Fruit fly (Drosophila melanogaster) whole organism, pupa: Measurements from ENCODE around the gene homer.

ENCODE experiments used
- CG10348 ChIP-seq: fragments of 200-800 bp; sonication (Bioruptor generic); IDR thresholded peaks from 2 replicates; pipeline ENCODE4 v1.3.6; 2022; ENCODE audit warnings: missing biosample characterization, missing genetic modification characterization
- CG12605 ChIP-seq: fragments of 200-800 bp; sonication (Bioruptor generic); IDR thresholded peaks from 2 replicates; pipeline ENCODE4 v1.3.6; 2022; ENCODE audit warnings: missing biosample characterization, missing genetic modification characterization
- CG13204 ChIP-seq: fragments of 200-800 bp; sonication (Bioruptor generic); optimal IDR thresholded peaks from 2 replicates; lab custom pipeline; 2018; ENCODE audit warnings: missing biosample characterization, mild to moderate bottlenecking, missing genetic modification characterization, moderate library complexity
- CG14655 ChIP-seq: fragments of 200-800 bp; sonication (Bioruptor generic); optimal IDR thresholded peaks from 3 replicates; lab custom pipeline; 2017; ENCODE audit warnings: mild to moderate bottlenecking, missing biosample characterization, missing genetic modification reagents, missing genetic modification characterization
- CG15710 ChIP-seq: fragments of 200-800 bp; sonication (Bioruptor generic); optimal IDR thresholded peaks from 2 replicates; lab custom pipeline; 2018; ENCODE audit warnings: missing biosample characterization, mild to moderate bottlenecking, missing genetic modification characterization, moderate library complexity
- CG17806 ChIP-seq: fragments of 200-800 bp; sonication (Bioruptor generic); optimal IDR thresholded peaks from 2 replicates; lab custom pipeline; 2018; ENCODE audit warnings: missing biosample characterization, mild to moderate bottlenecking, missing genetic modification characterization, moderate library complexity
- CG4496 ChIP-seq: fragments of 200-800 bp; sonication (Bioruptor generic); IDR thresholded peaks from 3 replicates; pipeline ENCODE4 v1.3.6; 2022; ENCODE audit warnings: missing biosample characterization, missing genetic modification characterization
- CG8159 ChIP-seq: fragments of 200-800 bp; sonication (Bioruptor generic); optimal IDR thresholded peaks from 3 replicates; lab custom pipeline; 2018; ENCODE audit warnings: missing biosample characterization, mild to moderate bottlenecking, missing genetic modification characterization, moderate library complexity
- CG8301 ChIP-seq: fragments of 200-800 bp; sonication (Bioruptor generic); optimal IDR thresholded peaks from 2 replicates; lab custom pipeline; 2018; ENCODE audit warnings: missing biosample characterization, mild to moderate bottlenecking, missing genetic modification characterization
- EcR ChIP-seq: fragments of 200-800 bp; sonication (Bioruptor generic); optimal IDR thresholded peaks from 3 replicates; lab custom pipeline; 2019; ENCODE audit warnings: missing biosample characterization, missing genetic modification characterization, mild to moderate bottlenecking, moderate library complexity, missing genetic modification reagents
- Pif1A ChIP-seq: fragments of 200-800 bp; sonication (Bioruptor generic); optimal IDR thresholded peaks from 3 replicates; lab custom pipeline; 2016; ENCODE audit warnings: missing biosample characterization, missing genetic modification characterization
- fd96Ca ChIP-seq: fragments of 200-800 bp; sonication (Bioruptor generic); IDR thresholded peaks from 3 replicates; pipeline ENCODE4 v1.3.6; 2022; ENCODE audit warnings: missing biosample characterization, missing genetic modification characterization
- rn ChIP-seq: fragments of 200-800 bp; sonication (Bioruptor generic); IDR thresholded peaks from 2 replicates; pipeline ENCODE4 v1.3.6; 2022; ENCODE audit warnings: missing biosample characterization, missing genetic modification characterization

- no peak for TF ChIP-seq CG10348
- no peak for TF ChIP-seq CG8159 (tag; lab: Kevin White, UChicago)
- TF ChIP-seq CG8301 (tag; lab: Kevin White, UChicago), result no peak
- peak; percentile 67 for TF ChIP-seq CG15710 (tag; lab: Kevin White, UChicago)
- peak; percentile 45 for TF ChIP-seq EcR (GFP tag; lab: Kevin White, UChicago)
- peak; percentile 80 for TF ChIP-seq fd96Ca
- TF ChIP-seq CG12605 (GFP tag; lab: Robert Waterston, UW), result peak; percentile 71
- peak; percentile 96 for TF ChIP-seq CG13204 (GFP tag; lab: Kevin White, UChicago)
- TF ChIP-seq Pif1A (GFP tag; lab: Kevin White, UChicago), result no peak
- no peak for TF ChIP-seq CG14655 (GFP tag; lab: Kevin White, UChicago)
- TF ChIP-seq CG4496 (GFP tag; lab: Robert Waterston, UW), result peak; percentile 76
- peak; percentile 44; the same call in 1 of the 2 replicates for TF ChIP-seq rn
- TF ChIP-seq CG17806 (tag; lab: Kevin White, UChicago), result peak; percentile 72
These were observed 49.7 kb downstream of the homer start, which contains the start of gene Spn27A for dm6 chr2L:6673211-6674012.
